Fruit fly (Drosophila melanogaster): ENCODE data around the gene Mic26-27.

Mic26-27 gene

dm6 chr3R:16097661-16098329 is 48.9 kb downstream of the Mic26-27 start:
- peak; percentile 24 for TF ChIP-seq noc (tag; optimal IDR thresholded peaks at IDR 0.05)

dm6 chr3R:16094918-16095317 is 51.7 kb downstream of the Mic26-27 start:
- no peak for TF ChIP-seq noc (tag; optimal IDR thresholded peaks at IDR 0.05)
